Worm (Caenorhabditis elegans): Measurements from ENCODE around the gene aos-1.

DNA sequence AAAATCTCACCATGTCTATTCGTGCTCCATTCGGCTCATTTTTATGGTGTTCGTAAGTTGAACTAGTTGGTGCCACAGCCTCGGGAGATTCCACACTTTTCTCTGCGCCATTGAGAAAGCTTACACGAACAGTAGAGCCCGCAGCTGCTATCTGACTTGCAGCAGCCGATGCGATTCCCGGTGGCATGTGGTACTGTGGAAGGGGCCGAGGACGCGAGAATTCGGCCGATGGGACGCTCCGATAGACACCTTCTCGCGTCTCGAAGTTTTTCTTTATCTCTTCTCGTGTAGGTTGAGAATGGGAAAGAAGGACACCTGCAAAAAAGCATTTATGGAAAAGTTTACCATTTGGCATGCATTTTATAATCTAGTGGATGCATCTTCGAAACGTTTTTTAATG lies 3.2 kb upstream of the aos-1 start:
- no peak for TF ChIP-seq zag-1 (tag; optimal IDR thresholded peaks at IDR 0.05)
- no peak for TF ChIP-seq fkh-10 (GFP tag; optimal IDR thresholded peaks at IDR 0.05)
- TF ChIP-seq madf-9 (GFP tag; conservative IDR thresholded peaks at IDR 0.05), result no peak
- no peak for TF ChIP-seq lsy-2 (tag; optimal IDR thresholded peaks at IDR 0.05)
- TF ChIP-seq Y48G9A.11 (GFP tag; IDR thresholded peaks at IDR 0.05), result no peak
- TF ChIP-seq fos-1 (tag; optimal IDR thresholded peaks at IDR 0.05), result no peak
- no peak for TF ChIP-seq nhr-25 (tag; optimal IDR thresholded peaks at IDR 0.05; ENCODE audit: borderline replicate concordance, insufficient read depth)
- no peak for TF ChIP-seq daf-12 (tag; optimal IDR thresholded peaks at IDR 0.05)
- TF ChIP-seq snpc-4 (tag; optimal IDR thresholded peaks at IDR 0.05), result no peak
- no peak for TF ChIP-seq egl-27 (tag; optimal IDR thresholded peaks at IDR 0.05)
- no peak for TF ChIP-seq ceh-44 (GFP tag; IDR thresholded peaks at IDR 0.05)
- no peak for TF ChIP-seq nhr-41 (GFP tag; IDR thresholded peaks at IDR 0.05)
- no peak for TF ChIP-seq ama-1 (optimal IDR thresholded peaks at IDR 0.05)

Measured in whole organism, L4 larva.